Worm (Caenorhabditis elegans) whole organism, L2 larva: ENCODE results near the gene snb-2.

Experiments used
- F13H6.1 ChIP-seq: sonication (generic microtip); optimal IDR thresholded peaks from 2 replicates; lab custom pipeline; 2016; ENCODE audit warnings: missing genetic modification characterization, missing compliant biosample characterization
- blmp-1 ChIP-seq: sonication (generic microtip); optimal IDR thresholded peaks from 2 replicates; lab custom pipeline; 2017; ENCODE audit warnings: missing genetic modification characterization, mild to moderate bottlenecking, missing compliant biosample characterization, antibody characterized with exemption, moderate library complexity; ENCODE audit not compliant: insufficient read depth
- ceh-82 ChIP-seq: fragments of 150-350 bp; optimal IDR thresholded peaks from 2 replicates; lab custom pipeline; 2014; ENCODE audit warnings: missing biosample characterization, missing genetic modification characterization
- elt-3 ChIP-seq: sonication (generic microtip); optimal IDR thresholded peaks from 2 replicates; lab custom pipeline; 2017; ENCODE audit warnings: missing biosample characterization, missing genetic modification characterization
- gmeb-1 ChIP-seq: fragments of 150-350 bp; optimal IDR thresholded peaks from 2 replicates; lab custom pipeline; 2014; ENCODE audit warnings: missing biosample characterization, missing genetic modification characterization
- lsy-2 ChIP-seq, 2 experiments: fragments of 150-350 bp in 1 of 2; sonication (generic microtip) in 1 of 2; optimal IDR thresholded peaks; 2 replicates each; lab custom pipeline; 2014 to 2017; ENCODE audit warnings: missing biosample characterization in 2 of 2, missing genetic modification characterization in 2 of 2
- nhr-23 ChIP-seq: fragments of 150-350 bp; optimal IDR thresholded peaks from 2 replicates; lab custom pipeline; 2014; ENCODE audit warnings: missing biosample characterization, missing genetic modification reagents, missing genetic modification characterization
- nhr-237 ChIP-seq: fragments of 150-350 bp; optimal IDR thresholded peaks from 2 replicates; lab custom pipeline; 2014; ENCODE audit warnings: missing biosample characterization, missing genetic modification characterization
- snpc-4 ChIP-seq: fragments of 150-350 bp; optimal IDR thresholded peaks from 2 replicates; lab custom pipeline; 2014; ENCODE audit warnings: missing biosample characterization, missing genetic modification characterization
- unc-62 ChIP-seq: fragments of 150-350 bp; optimal IDR thresholded peaks from 2 replicates; lab custom pipeline; 2014; ENCODE audit warnings: missing biosample characterization, missing genetic modification reagents, missing genetic modification characterization
- ztf-11 ChIP-seq: sonication (generic microtip); optimal IDR thresholded peaks from 2 replicates; lab custom pipeline; 2017; ENCODE audit warnings: missing biosample characterization, missing genetic modification characterization

DNA sequence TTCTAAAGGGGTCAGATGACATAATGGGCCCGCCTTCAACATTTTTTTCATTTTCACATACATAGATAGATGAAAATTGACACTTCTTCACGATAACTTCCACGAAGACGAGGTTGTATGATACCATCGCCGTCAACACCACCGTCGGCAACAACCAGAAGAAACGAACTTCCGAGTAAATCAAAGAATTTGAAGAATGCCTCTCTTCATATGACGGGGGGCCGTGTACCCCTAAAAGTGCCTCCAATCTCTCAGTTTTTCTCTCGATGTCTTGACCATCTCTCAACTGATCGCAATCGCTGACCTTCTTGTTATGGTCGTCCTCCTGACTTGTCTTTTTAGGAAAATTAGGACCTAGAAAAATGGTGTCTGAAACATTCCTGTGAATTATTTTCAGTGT, 50.2 kb downstream of the snb-2 start:
- TF ChIP-seq gmeb-1 (tag; lab: Kevin White, UChicago), result no peak
- TF ChIP-seq F13H6.1 (tag; lab: Kevin White, UChicago), result no peak
- no peak for TF ChIP-seq elt-3
- TF ChIP-seq nhr-237 (tag; lab: Kevin White, UChicago), result no peak
- no peak for TF ChIP-seq ceh-82 (tag; lab: Kevin White, UChicago)
- TF ChIP-seq snpc-4 (tag; lab: Kevin White, UChicago), result no peak
- TF ChIP-seq unc-62 (GFP tag; lab: Kevin White, UChicago), result no peak
- no peak for TF ChIP-seq nhr-23
- peak; percentile 26 for TF ChIP-seq blmp-1
- TF ChIP-seq lsy-2 (tag; optimal IDR thresholded peaks at IDR 0.05; lab: Kevin White, UChicago), result no peak
- TF ChIP-seq ztf-11, result no peak
